Fruit fly (Drosophila melanogaster): ENCODE data around the gene InR.

The InR gene

DNA sequence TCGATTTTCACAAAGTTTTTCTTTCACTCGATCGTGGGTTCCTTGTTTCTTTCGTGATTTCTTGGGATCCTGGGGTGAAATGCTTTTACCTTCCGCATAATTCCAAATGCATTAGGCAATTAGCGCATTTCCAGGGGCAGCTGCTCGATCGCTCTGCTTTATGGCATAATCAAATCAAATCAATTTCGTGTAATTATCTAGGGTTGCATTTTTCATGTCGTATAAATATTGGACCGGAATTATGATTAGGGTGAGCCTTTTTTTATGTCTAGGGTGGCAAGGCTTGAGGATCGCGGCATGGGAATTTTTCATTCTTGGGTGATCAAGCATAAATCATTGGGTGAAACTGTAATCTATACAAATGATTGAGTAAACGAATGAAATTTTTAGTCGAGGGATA, 35.6 kb upstream of the InR start:
- TF ChIP-seq CG32006 (GFP tag; optimal IDR thresholded peaks at IDR 0.05) = no peak
- no peak for TF ChIP-seq dac (GFP tag; optimal IDR thresholded peaks at IDR 0.05)
- no peak for TF ChIP-seq CG31627 (GFP tag; optimal IDR thresholded peaks at IDR 0.05)
- TF ChIP-seq ss (GFP tag; optimal IDR thresholded peaks at IDR 0.05) = no peak

DNA sequence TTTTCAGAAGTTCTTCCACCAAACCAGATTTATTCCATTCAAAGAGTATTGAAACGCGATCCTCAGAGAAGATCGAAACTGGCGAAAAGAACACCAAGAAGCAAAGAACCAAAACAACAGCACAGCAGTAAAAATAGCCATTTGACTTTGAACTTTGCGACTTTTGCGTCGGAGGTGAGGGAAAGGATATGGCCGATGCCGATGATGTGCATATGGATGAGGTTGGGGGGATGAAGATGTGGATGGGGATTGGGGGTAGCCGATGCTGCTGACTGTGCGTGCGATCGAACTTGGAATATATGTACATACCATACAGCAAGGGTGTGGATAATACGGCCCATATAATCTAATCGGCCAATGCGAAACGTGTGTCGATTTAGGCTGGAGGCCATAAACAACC, 34.3 kb upstream of the InR start:
- peak; percentile 40 for TF ChIP-seq CG9139 (GFP tag; optimal IDR thresholded peaks at IDR 0.05)
- peak; percentile 35 for TF ChIP-seq CG1621 (tag; optimal IDR thresholded peaks at IDR 0.05)
- no peak for TF ChIP-seq Ets96B (tag; optimal IDR thresholded peaks at IDR 0.05)
- peak; percentile 3 for TF ChIP-seq CG16779 (tag; optimal IDR thresholded peaks at IDR 0.05)
- TF ChIP-seq CG11294 (GFP tag; IDR thresholded peaks at IDR 0.05) = no peak
- peak; percentile 68 for TF ChIP-seq dsx (GFP tag; optimal IDR thresholded peaks at IDR 0.05; ENCODE audit: poor library complexity, severe bottlenecking)
- TF ChIP-seq OdsH (GFP tag; optimal IDR thresholded peaks at IDR 0.05) = no peak
- TF ChIP-seq salr (GFP tag; optimal IDR thresholded peaks at IDR 0.05) = peak in 1 of 2 experiments; percentile 46
- TF ChIP-seq ss (GFP tag; optimal IDR thresholded peaks at IDR 0.05) = peak; percentile 52 to 69

DNA sequence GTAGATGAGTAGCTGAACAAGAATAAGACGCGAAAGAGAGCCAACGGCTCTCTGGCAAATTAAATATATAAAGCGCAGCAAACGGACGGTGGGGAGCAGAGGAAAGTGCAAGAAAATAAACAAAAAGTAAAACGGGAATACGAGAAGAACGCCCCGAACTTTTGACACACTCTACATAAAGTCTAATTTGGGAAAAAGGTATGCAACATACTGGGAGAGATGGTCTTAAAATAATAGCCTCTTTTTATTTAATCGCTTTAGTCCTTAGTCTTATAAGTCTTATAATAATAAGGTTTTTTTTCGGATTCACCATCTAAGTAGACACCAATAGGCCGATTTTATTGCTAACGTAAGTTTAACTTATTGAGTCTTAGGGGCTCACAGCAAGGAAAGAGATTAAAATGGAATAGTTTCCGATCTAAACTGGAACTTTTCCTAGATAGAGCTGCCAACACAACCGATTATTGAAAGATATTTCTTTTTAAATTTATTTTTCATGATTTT, 33.8 kb upstream of the InR start:
- no peak for TF ChIP-seq CG7368 (GFP tag; optimal IDR thresholded peaks at IDR 0.05)
- TF ChIP-seq CG34406 (GFP tag; optimal IDR thresholded peaks at IDR 0.05) = peak; percentile 24
- no peak for TF ChIP-seq Ets21C (GFP tag; optimal IDR thresholded peaks at IDR 0.05)
- no peak for TF ChIP-seq net (GFP tag; optimal IDR thresholded peaks at IDR 0.05)
- peak; percentile 33 for TF ChIP-seq Ets96B (tag; optimal IDR thresholded peaks at IDR 0.05)
- peak; percentile 14; the same call in 1 of the 2 replicates for TF ChIP-seq Gug (GFP tag; IDR thresholded peaks at IDR 0.05)
- TF ChIP-seq CG10631 (GFP tag; optimal IDR thresholded peaks at IDR 0.05) = peak; percentile 63
- TF ChIP-seq CG6792 (GFP tag; optimal IDR thresholded peaks at IDR 0.05) = peak; percentile 40
- no peak for TF ChIP-seq CG8319 (GFP tag; optimal IDR thresholded peaks at IDR 0.05)
- peak; percentile 14 for TF ChIP-seq CG9139 (GFP tag; optimal IDR thresholded peaks at IDR 0.05)
- peak; percentile 64 for TF ChIP-seq Eip75B (GFP tag; optimal IDR thresholded peaks at IDR 0.05)
- peak; percentile 23 for TF ChIP-seq CG8632 (GFP tag; optimal IDR thresholded peaks at IDR 0.05)
- peak in 1 of 2 experiments; percentile 68 for TF ChIP-seq salr (GFP tag; optimal IDR thresholded peaks at IDR 0.05)
- peak; percentile 62 for TF ChIP-seq CG3032 (tag; optimal IDR thresholded peaks at IDR 0.05)
- TF ChIP-seq CG31627 (GFP tag; optimal IDR thresholded peaks at IDR 0.05) = peak; percentile 17
- TF ChIP-seq fd85E (GFP tag; optimal IDR thresholded peaks at IDR 0.05) = no peak
- TF ChIP-seq CG3919 (GFP tag; optimal IDR thresholded peaks at IDR 0.05) = peak; percentile 46
- peak; percentile 26 for TF ChIP-seq CG16779 (tag; optimal IDR thresholded peaks at IDR 0.05)
- no peak for TF ChIP-seq Sox102F (GFP tag; optimal IDR thresholded peaks at IDR 0.05)
- TF ChIP-seq CG32006 (GFP tag; optimal IDR thresholded peaks at IDR 0.05) = peak; percentile 78
- no peak for TF ChIP-seq vri (GFP tag; optimal IDR thresholded peaks at IDR 0.05)
- peak; percentile 38 for TF ChIP-seq Hr39 (GFP tag; optimal IDR thresholded peaks at IDR 0.05)
- peak; percentile 54 for TF ChIP-seq spab (GFP tag; optimal IDR thresholded peaks at IDR 0.05)
- peak; percentile 66 for TF ChIP-seq fd59A (GFP tag; optimal IDR thresholded peaks at IDR 0.05)
- peak; percentile 1 for TF ChIP-seq CG11902 (GFP tag; optimal IDR thresholded peaks at IDR 0.05)
- TF ChIP-seq Sox15 (GFP tag; optimal IDR thresholded peaks at IDR 0.05) = no peak
- no peak for TF ChIP-seq CG6854 (GFP tag; optimal IDR thresholded peaks at IDR 0.05)
- TF ChIP-seq Eip93F (GFP tag; optimal IDR thresholded peaks at IDR 0.05) = no peak
- peak; percentile 16 for TF ChIP-seq Smox (GFP tag; optimal IDR thresholded peaks at IDR 0.05)
- peak; percentile 91 for TF ChIP-seq Eip78C (GFP tag)
- TF ChIP-seq CG15336 (GFP tag; IDR thresholded peaks at IDR 0.05) = 0 out of 2 replicates have a peak, but pooled peaks have one; percentile 18
- TF ChIP-seq Hr38 (GFP tag; optimal IDR thresholded peaks at IDR 0.05) = no peak
- TF ChIP-seq topi (GFP tag; optimal IDR thresholded peaks at IDR 0.05) = peak; percentile 42
- peak; percentile 33 for TF ChIP-seq CG4318 (GFP tag; optimal IDR thresholded peaks at IDR 0.05)
- peak; percentile 45 for TF ChIP-seq pdm3 (GFP tag; optimal IDR thresholded peaks at IDR 0.05)
- TF ChIP-seq CG1621 (tag; optimal IDR thresholded peaks at IDR 0.05) = no peak
- TF ChIP-seq CG11294 (GFP tag; IDR thresholded peaks at IDR 0.05) = no peak
- peak; percentile 47 for TF ChIP-seq OdsH (GFP tag; optimal IDR thresholded peaks at IDR 0.05)
- TF ChIP-seq CG6163 (GFP tag; IDR thresholded peaks at IDR 0.05) = peak; percentile 80
- TF ChIP-seq fkh (GFP tag; optimal IDR thresholded peaks at IDR 0.05) = no peak
- 0 out of 3 replicates have a peak, but pooled peaks have one; percentile 25 for TF ChIP-seq CG8119 (GFP tag; IDR thresholded peaks at IDR 0.05)
- TF ChIP-seq Lpt (GFP tag; optimal IDR thresholded peaks at IDR 0.05) = peak; percentile 35
- TF ChIP-seq acj6 (GFP tag; optimal IDR thresholded peaks at IDR 0.05) = peak; percentile 46

Measured in whole organism, prepupa.